Worm (Caenorhabditis elegans) whole organism, late embryonic: ENCODE measurements around the gene bus-8A.

Experiments used
- ceh-22 ChIP-seq: sonication (generic microtip); optimal IDR thresholded peaks from 2 replicates; lab custom pipeline; 2017; ENCODE audit warnings: missing biosample characterization, missing genetic modification characterization
- ceh-30 ChIP-seq: fragments of 150-350 bp; optimal IDR thresholded peaks from 2 replicates; lab custom pipeline; 2014; ENCODE audit warnings: missing biosample characterization, missing genetic modification characterization
- ceh-31 ChIP-seq: sonication (generic microtip); optimal IDR thresholded peaks from 2 replicates; lab custom pipeline; 2016; ENCODE audit warnings: missing genetic modification characterization, missing compliant biosample characterization
- ceh-45 ChIP-seq: fragments of 200-800 bp; sonication (Bioruptor generic); IDR thresholded peaks from 2 replicates; pipeline ENCODE4 v1.3.6; 2022; ENCODE audit warnings: missing genetic modification reagents, missing genetic modification characterization, missing compliant biosample characterization
- ceh-48 ChIP-seq: sonication (generic microtip); optimal IDR thresholded peaks from 2 replicates; lab custom pipeline; 2016; ENCODE audit warnings: missing genetic modification characterization, inconsistent platforms, missing compliant biosample characterization
- ceh-6 ChIP-seq: fragments of 200-800 bp; sonication (Bioruptor generic); optimal IDR thresholded peaks from 2 replicates; lab custom pipeline; 2018; ENCODE audit warnings: mild to moderate bottlenecking, missing genetic modification characterization, missing compliant biosample characterization
- elt-2 ChIP-seq: sonication (generic microtip); optimal IDR thresholded peaks from 2 replicates; lab custom pipeline; 2016; ENCODE audit warnings: missing genetic modification reagents, missing genetic modification characterization, missing compliant biosample characterization
- elt-4 ChIP-seq: sonication (generic microtip); optimal IDR thresholded peaks from 2 replicates; lab custom pipeline; 2016; ENCODE audit warnings: missing genetic modification characterization, missing compliant biosample characterization
- eyg-1 ChIP-seq: sonication (generic microtip); optimal IDR thresholded peaks from 2 replicates; lab custom pipeline; 2016; ENCODE audit warnings: missing genotype, missing genetic modification characterization, missing compliant biosample characterization
- fax-1 ChIP-seq: sonication (generic microtip); optimal IDR thresholded peaks from 2 replicates; lab custom pipeline; 2016; ENCODE audit warnings: missing genotype, missing genetic modification characterization, missing compliant biosample characterization
- gmeb-2 ChIP-seq: sonication (generic microtip); optimal IDR thresholded peaks from 2 replicates; lab custom pipeline; 2016; ENCODE audit warnings: missing genetic modification characterization, inconsistent platforms, missing compliant biosample characterization
- hlh-8 ChIP-seq: sonication (generic microtip); optimal IDR thresholded peaks from 2 replicates; lab custom pipeline; 2016; ENCODE audit warnings: missing genotype, missing genetic modification characterization, missing compliant biosample characterization
- mec-3 ChIP-seq: sonication (generic microtip); optimal IDR thresholded peaks from 2 replicates; lab custom pipeline; 2016; ENCODE audit warnings: borderline replicate concordance, missing genetic modification characterization, missing compliant biosample characterization
- nfya-1 ChIP-seq: sonication (generic microtip); optimal IDR thresholded peaks from 2 replicates; lab custom pipeline; 2017; ENCODE audit warnings: missing genetic modification characterization, mild to moderate bottlenecking, missing compliant biosample characterization, antibody characterized with exemption, moderate library complexity
- nhr-232 ChIP-seq: sonication (generic microtip); optimal IDR thresholded peaks from 2 replicates; lab custom pipeline; 2016; ENCODE audit warnings: missing genetic modification characterization, missing compliant biosample characterization
- pha-4 ChIP-seq: fragments of 150-350 bp; optimal IDR thresholded peaks from 2 replicates; lab custom pipeline; 2018; ENCODE audit warnings: missing biosample characterization, missing genetic modification reagents, missing genetic modification characterization
- pqm-1 ChIP-seq: sonication (generic microtip); optimal IDR thresholded peaks from 2 replicates; lab custom pipeline; 2016; ENCODE audit warnings: missing genetic modification characterization, missing compliant biosample characterization
- pros-1 ChIP-seq: fragments of 150-350 bp; optimal IDR thresholded peaks from 2 replicates; lab custom pipeline; 2014; ENCODE audit warnings: missing biosample characterization, missing genetic modification reagents, missing genetic modification characterization
- unc-42 ChIP-seq: sonication (generic microtip); optimal IDR thresholded peaks from 2 replicates; lab custom pipeline; 2016; ENCODE audit warnings: missing genotype, missing genetic modification characterization, missing compliant biosample characterization
- ztf-16 ChIP-seq: sonication (generic microtip); optimal IDR thresholded peaks from 2 replicates; lab custom pipeline; 2017; ENCODE audit warnings: missing genetic modification characterization, missing compliant biosample characterization

Gene bus-8A

ce11 chrX:5519567-5519966, 26.9 kb downstream of the bus-8A start:
- no peak for TF ChIP-seq pha-4 (tag; lab: Kevin White, UChicago)
- TF ChIP-seq ceh-31, result peak; percentile 56
- TF ChIP-seq unc-42 (tag; lab: Kevin White, UChicago), result peak; percentile 96

DNA sequence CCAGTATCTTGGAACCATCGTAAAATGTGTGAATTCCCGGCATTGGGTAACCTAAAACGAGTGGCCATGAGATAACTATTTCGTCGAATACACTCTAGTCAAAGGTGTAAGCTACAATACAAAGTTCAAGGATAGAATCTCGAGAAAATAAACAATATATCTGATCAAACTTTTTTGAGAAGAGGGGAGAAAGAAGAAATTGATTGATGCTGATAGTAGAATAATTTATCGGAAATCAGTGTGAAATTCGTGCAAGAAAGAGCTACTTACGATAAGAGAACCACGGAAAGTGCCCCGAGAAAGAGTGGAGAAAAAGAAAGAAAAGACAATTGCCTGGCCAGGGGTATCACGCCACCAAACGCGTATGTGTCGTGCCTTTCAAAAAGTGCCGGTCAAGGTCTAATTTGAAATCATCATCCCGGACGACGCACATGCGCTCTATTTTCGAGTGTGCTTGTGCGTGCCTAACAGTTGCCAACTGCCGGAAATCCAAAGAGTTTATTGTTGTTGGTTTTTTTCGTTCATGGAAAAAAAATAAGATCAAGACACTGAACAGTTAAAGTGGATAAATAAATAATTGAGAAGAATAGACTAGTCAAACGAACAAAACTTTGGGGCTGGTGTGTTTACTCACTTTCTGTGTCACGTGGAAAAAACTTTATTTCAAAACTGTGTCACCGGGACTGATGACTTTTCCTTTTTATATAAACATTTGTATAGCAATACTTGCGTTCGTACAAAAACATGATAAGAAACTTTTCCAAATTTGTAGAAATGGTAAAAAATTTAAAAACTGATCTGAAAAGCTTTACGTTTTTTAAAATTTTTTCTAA, 30.3 kb downstream of the bus-8A start, which contains the start of gene mboa-3:
mboa-3 (minus strand) TSS at position 51 of the 833 bp plus-strand sequence.
- TF ChIP-seq elt-2 (tag; lab: Kevin White, UChicago) (peak; percentile 43), fax-1 (tag; lab: Kevin White, UChicago) (no peak)

DNA sequence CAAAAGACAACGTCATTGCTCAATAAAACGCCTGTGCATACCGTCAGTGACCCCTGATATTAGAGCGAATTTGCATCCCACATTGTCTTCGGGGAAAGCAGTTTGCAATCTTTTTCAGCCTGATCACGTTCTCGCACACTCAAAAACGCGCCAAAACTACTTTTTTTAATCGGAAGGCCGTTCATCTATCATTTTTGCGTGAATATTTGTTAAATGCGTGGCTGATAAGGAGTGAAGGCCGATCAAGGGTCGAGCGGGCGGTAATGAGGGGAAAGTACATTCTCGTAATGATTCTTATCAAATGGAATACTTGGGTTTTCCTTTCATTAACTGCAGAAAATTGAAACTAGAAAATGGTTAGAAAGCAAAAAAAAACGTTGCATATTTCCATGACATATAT, 31.5 kb downstream of the bus-8A start:
- TF ChIP-seq ceh-30 (tag; lab: Kevin White, UChicago) (no peak), ceh-22 (tag; lab: Kevin White, UChicago) (no peak), pqm-1 (tag; lab: Kevin White, UChicago) (no peak), ceh-6 (GFP tag; lab: Kevin White, UChicago) (no peak), hlh-8 (tag; lab: Kevin White, UChicago) (no peak), gmeb-2 (no peak), elt-4 (tag; lab: Kevin White, UChicago) (no peak), ceh-45 (GFP tag; lab: Robert Waterston, UW) (no peak), nhr-232 (tag; lab: Kevin White, UChicago) (no peak), nfya-1 (tag; lab: Kevin White, UChicago) (no peak), ztf-16 (tag; lab: Kevin White, UChicago) (no peak), pros-1 (tag; lab: Kevin White, UChicago) (no peak), ceh-48 (no peak)

DNA sequence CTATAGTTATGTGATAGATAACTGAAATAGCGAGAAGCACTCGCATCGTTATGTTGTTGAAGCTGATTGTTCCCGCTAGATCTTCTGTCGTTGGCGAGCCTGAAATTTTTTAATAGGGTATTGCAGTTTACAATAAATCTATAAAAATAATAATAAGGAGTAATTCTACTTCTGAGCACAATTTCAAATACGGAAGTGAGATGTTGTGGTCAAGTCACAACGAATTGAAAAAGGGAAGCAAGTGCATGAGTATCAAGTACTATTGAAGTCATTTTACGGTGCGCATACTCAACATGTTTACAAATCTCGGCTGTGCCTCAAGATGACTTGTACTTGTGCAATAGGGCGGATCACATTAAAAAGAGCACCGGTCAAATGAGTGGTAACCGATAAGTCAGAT, 45.7 kb downstream of the bus-8A start, which contains the start of gene lgx-1:
lgx-1 (minus strand) TSS at position 101 of the 400 bp plus-strand sequence.
- TF ChIP-seq eyg-1 (tag; lab: Kevin White, UChicago) (no peak), mec-3 (tag; lab: Kevin White, UChicago) (no peak)
